Fruit fly (Drosophila melanogaster) Kc167 (cell line): Measurements from ENCODE around the gene CG33061.

Experiments used
- Myc ChIP-seq: fragments of >200 bp; optimal IDR thresholded peaks from 2 replicates; lab custom pipeline; 2017; ENCODE audit warnings: missing external identifiers
- Sin3A ChIP-seq: fragments of >200 bp; optimal IDR thresholded peaks from 2 replicates; lab custom pipeline; 2018; ENCODE audit warnings: missing external identifiers
- h ChIP-seq: fragments of >200 bp; optimal IDR thresholded peaks from 3 replicates; lab custom pipeline; 2018; ENCODE audit warnings: missing external identifiers
- insv ChIP-seq: fragments of >200 bp; optimal IDR thresholded peaks from 3 replicates; lab custom pipeline; 2018; ENCODE audit warnings: missing external identifiers
- psq ChIP-seq: fragments of >200 bp; optimal IDR thresholded peaks from 2 replicates; lab custom pipeline; 2017; ENCODE audit warnings: missing external identifiers
- ttk ChIP-seq: sonication (Bioruptor generic); optimal IDR thresholded peaks from 2 replicates; lab custom pipeline; 2017; ENCODE audit warnings: missing external identifiers

dm6 chr3L:16305820-16306650 is 23.6 kb upstream of the CG33061 start, which contains the start of the genes CG13043 and CG13063:
- TF ChIP-seq psq (lab: Kevin White, UChicago) (no peak), Sin3A (lab: Kevin White, UChicago) (no peak), insv (lab: Kevin White, UChicago) (no peak), h (no peak), Myc (lab: Kevin White, UChicago) (no peak), ttk (lab: Kevin White, UChicago) (no peak)
